Worm (Caenorhabditis elegans): ENCODE results near the gene R10E11.6.

R10E11.6 gene

DNA sequence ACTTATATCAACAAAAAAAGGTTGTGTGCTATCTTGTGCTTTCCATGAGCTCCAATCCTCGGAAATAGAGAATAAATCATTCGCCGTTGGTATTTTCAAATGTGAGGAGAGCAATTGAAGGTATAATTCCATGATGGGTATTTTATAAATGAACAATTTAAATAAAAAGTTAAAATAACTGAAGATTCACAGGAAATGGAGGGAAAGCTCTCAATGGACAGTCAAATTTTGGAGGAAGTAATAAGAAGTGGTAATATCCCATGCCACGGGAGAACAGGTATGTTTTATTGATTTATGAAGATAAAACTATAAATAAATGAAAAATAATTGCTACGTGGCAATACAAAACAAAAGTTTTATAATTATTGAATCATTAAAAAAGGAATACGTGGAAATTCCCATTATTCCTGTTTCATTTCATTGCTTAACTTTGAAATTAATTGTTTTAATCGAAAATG is 356 bp downstream of the R10E11.6 start:
- TF ChIP-seq ztf-29 (GFP tag; IDR thresholded peaks at IDR 0.05) (no peak), med-1 (GFP tag; optimal IDR thresholded peaks at IDR 0.05; ENCODE audit: insufficient read depth) (no peak), flt-1 (GFP tag; IDR thresholded peaks at IDR 0.05) (no peak), T22C8.4 (GFP tag; IDR thresholded peaks at IDR 0.05) (no peak)

DNA sequence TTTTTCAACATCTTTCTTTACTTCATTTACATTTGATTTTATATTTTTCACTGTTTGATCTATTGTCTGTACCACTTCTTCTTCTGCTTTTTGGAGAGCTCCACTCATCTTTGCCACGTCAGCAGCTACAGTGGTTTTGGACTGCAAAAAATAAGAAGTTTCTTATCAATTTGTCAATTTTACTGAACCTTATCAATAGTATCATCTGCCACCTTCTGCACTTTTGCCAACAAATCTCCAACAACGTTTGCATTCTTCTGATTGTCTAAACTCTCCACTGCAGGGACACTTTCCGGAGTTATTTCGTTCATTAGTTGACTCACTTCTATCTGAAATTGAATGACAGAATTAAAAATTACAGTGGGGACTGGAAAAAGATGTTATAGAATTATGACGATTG is 4.0 kb downstream of the R10E11.6 start:
- TF ChIP-seq med-1 (GFP tag; optimal IDR thresholded peaks at IDR 0.05; ENCODE audit: insufficient read depth): no peak
- no peak for TF ChIP-seq cog-1 (tag; optimal IDR thresholded peaks at IDR 0.05)
- TF ChIP-seq ref-1 (GFP tag; conservative IDR thresholded peaks at IDR 0.05): no peak
- TF ChIP-seq klf-2 (GFP tag; conservative IDR thresholded peaks at IDR 0.05): no peak
- TF ChIP-seq flt-1 (GFP tag; IDR thresholded peaks at IDR 0.05): no peak
- no peak for TF ChIP-seq ztf-29 (GFP tag; IDR thresholded peaks at IDR 0.05)
- TF ChIP-seq ztf-23 (GFP tag; IDR thresholded peaks at IDR 0.05): no peak

DNA sequence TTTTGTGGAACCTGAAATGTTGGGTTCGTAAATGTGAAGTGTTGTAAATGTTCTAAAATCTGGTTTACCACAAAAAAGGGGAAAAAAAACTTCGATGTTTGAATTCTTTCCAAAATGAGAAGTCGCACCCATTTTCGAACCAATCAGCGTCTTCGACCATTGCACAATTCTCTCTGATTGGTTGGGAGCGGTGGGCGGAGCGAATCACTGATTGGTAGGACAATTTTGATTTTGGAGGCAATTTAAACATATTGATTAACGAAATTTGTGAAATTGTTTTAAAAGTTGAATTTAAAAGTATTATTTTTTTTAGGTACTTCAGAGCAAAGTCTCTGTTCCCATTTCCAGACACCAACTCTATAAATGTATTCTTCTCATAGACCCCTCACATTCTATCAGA is 6.3 kb downstream of the R10E11.6 start:
- TF ChIP-seq med-1 (GFP tag; optimal IDR thresholded peaks at IDR 0.05; ENCODE audit: insufficient read depth): no peak
- TF ChIP-seq ztf-23 (GFP tag; IDR thresholded peaks at IDR 0.05): no peak
- TF ChIP-seq flt-1 (GFP tag; IDR thresholded peaks at IDR 0.05): no peak
- no peak for TF ChIP-seq cog-1 (tag; optimal IDR thresholded peaks at IDR 0.05)
- TF ChIP-seq tab-1 (GFP tag; IDR thresholded peaks at IDR 0.05): no peak
- no peak for TF ChIP-seq ref-1 (GFP tag; conservative IDR thresholded peaks at IDR 0.05)
- TF ChIP-seq ztf-29 (GFP tag; IDR thresholded peaks at IDR 0.05): no peak
- no peak for TF ChIP-seq klf-2 (GFP tag; conservative IDR thresholded peaks at IDR 0.05)
- TF ChIP-seq T22C8.4 (GFP tag; IDR thresholded peaks at IDR 0.05): no peak

DNA sequence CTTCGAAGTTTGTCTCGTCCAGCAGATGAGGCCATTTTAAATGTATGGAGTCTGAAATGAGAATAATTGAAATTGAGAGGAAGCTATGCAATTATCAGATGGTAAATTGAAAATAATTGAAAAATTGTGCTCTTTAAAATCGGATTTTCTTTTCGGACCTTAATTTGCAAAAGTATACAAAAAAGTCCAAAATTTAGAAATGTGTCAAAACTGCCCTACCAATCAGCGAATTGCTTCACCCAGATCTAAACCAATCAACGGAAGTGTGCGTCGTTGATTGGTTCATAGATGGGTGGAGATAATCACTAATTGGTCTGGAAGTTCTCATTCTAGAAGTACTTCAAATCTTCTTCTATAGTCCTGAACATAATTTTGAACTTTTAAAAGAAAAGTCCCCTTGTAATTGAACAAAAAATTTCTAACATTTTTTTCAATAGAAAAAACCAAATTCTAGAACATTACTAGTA is 6.8 kb downstream of the R10E11.6 start, which contains the start of gene R10E11.5:
Gene R10E11.5, minus strand, starts transcription at position 51 of the 467 bp plus-strand sequence.
- TF ChIP-seq T22C8.4 (GFP tag; IDR thresholded peaks at IDR 0.05): no peak
- TF ChIP-seq klf-2 (GFP tag; conservative IDR thresholded peaks at IDR 0.05): no peak
- no peak for TF ChIP-seq ref-1 (GFP tag; conservative IDR thresholded peaks at IDR 0.05)

DNA sequence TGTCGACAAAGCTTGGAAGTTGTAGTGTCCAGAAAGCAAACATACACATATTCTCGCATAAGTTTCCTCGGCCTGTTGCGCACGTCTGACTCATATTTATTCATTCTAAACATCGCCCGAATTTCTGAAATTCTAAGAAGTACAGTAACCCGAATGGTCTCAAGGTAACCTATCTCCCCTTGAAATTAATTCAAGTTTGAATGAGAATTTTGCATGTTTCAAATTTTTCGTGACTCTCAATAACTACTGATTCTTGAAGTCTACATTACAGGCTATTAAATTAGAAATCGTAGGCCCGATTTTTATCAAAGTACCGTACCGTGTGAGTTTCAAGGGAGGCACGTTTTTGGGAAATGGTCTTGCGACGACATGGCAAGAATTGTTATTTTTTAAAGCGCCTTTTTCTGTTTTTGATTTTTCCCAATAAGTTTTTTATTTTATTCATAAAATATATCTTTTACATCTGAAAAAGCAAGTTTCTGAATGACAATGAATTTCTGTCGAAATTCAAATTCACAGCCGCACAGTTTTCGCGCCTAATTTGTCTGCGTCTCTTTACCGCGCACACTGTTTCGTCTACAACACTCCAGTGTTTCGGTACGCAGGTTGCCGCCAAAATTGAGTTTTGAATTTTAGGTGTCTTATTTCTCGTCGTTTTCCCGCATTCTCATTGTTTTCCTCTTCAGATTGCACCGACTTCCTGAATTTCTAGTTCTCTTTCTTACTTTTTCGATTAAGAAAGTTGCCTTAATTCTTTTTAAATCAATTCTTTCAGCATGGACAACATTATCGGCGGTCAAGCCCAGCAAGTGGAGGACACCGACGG is 11.0 kb downstream of the R10E11.6 start, which contains the start of the genes R10E11.9 and mcm-6:
Gene R10E11.9, minus strand, starts transcription at position 51 of the 826 bp plus-strand sequence.
Gene mcm-6, plus strand, starts transcription at position 776 of the 826 bp plus-strand sequence.
- TF ChIP-seq tab-1 (GFP tag; IDR thresholded peaks at IDR 0.05) (no peak), ref-1 (GFP tag; conservative IDR thresholded peaks at IDR 0.05) (no peak), T22C8.4 (GFP tag; IDR thresholded peaks at IDR 0.05) (no peak), klf-2 (GFP tag; conservative IDR thresholded peaks at IDR 0.05) (no peak), cog-1 (tag; optimal IDR thresholded peaks at IDR 0.05) (no peak), med-1 (GFP tag; optimal IDR thresholded peaks at IDR 0.05; ENCODE audit: insufficient read depth) (no peak), ztf-29 (GFP tag; IDR thresholded peaks at IDR 0.05) (no peak), ztf-23 (GFP tag; IDR thresholded peaks at IDR 0.05) (no peak), flt-1 (GFP tag; IDR thresholded peaks at IDR 0.05) (no peak)

DNA sequence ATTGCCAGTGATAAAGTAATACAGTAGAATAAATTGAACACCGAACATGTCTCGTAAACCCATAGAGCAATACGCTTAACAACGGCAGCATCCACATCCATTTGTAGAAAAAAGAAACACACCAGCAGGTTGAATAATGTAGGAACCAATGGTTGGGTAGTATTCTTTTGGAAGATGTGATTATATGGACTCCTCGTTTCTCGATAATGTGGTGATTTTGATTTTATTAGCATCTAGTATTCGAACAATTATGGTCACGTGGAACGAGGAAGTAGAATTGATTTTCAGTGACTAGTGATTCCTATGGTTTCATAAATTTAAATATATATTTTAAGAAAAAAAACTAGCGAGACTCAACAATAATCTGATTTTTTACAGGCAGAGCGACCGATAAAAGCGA is 13.6 kb downstream of the R10E11.6 start, which contains the start of gene srxa-10:
Gene srxa-10, minus strand, starts transcription at position 101 of the 400 bp plus-strand sequence.
- no peak for TF ChIP-seq med-1 (GFP tag; optimal IDR thresholded peaks at IDR 0.05; ENCODE audit: insufficient read depth)
- no peak for TF ChIP-seq T22C8.4 (GFP tag; IDR thresholded peaks at IDR 0.05)
- TF ChIP-seq cog-1 (tag; optimal IDR thresholded peaks at IDR 0.05): no peak
- TF ChIP-seq ztf-23 (GFP tag; IDR thresholded peaks at IDR 0.05): no peak
- TF ChIP-seq ref-1 (GFP tag; conservative IDR thresholded peaks at IDR 0.05): no peak
- TF ChIP-seq klf-2 (GFP tag; conservative IDR thresholded peaks at IDR 0.05): no peak
- no peak for TF ChIP-seq flt-1 (GFP tag; IDR thresholded peaks at IDR 0.05)
- TF ChIP-seq ztf-29 (GFP tag; IDR thresholded peaks at IDR 0.05): no peak

DNA sequence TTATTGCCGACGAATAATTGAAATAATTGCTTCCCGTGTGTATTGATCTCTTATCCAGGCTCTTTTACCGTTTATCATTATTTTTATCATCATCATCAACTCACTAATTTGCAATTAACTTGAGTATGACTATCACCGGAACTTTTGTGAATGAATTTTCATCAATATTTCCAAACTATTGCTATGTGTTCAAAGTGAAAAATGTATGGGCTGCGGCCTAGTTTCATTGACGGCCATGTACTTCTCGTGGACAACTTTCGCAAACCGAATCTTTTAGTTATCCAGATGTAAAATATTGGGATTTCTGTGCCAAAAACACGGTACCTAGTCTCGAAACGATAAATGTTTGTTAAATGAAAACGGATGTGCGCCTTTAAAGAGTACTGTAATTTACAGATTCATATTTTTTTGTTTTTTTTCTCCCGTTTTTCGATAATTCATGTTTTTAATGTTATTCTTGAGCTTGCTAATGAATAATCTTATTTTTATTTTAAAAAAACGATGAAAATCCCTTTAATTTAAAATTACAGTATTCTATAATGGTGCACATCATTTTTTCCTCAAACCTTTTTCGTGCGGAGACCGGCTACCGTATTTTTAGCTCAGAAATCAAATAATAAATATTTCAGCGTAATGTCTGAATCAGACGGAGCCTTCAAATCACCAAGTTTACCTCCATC is 15.8 kb downstream of the R10E11.6 start, which contains the start of gene ZK632.2:
Gene ZK632.2, plus strand, starts transcription at position 630 of the 680 bp plus-strand sequence.
- TF ChIP-seq klf-2 (GFP tag; conservative IDR thresholded peaks at IDR 0.05) (no peak), cog-1 (tag; optimal IDR thresholded peaks at IDR 0.05) (no peak), ref-1 (GFP tag; conservative IDR thresholded peaks at IDR 0.05) (no peak), flt-1 (GFP tag; IDR thresholded peaks at IDR 0.05) (no peak), med-1 (GFP tag; optimal IDR thresholded peaks at IDR 0.05; ENCODE audit: insufficient read depth) (no peak), T22C8.4 (GFP tag; IDR thresholded peaks at IDR 0.05) (no peak), tab-1 (GFP tag; IDR thresholded peaks at IDR 0.05) (no peak), ztf-29 (GFP tag; IDR thresholded peaks at IDR 0.05) (no peak), ztf-23 (GFP tag; IDR thresholded peaks at IDR 0.05) (no peak)

DNA sequence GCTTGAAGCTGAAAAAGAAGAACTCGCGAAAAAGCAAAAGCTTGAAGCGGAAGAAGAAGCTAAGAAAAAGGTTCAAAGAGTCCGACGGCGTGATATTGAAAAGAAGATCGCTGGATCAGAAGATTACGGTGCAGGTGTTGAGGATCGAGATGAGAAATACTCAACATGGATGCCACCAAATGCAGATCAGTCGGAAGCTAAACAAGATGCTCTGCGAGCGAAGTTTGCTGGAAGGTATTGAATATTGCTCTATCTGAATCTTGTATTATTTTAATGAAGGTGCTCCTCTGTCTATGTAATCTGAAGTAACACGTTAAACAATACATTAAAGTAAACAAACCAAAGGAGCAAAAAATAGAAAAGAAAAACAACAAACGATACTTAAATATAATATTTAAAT is 19.2 kb downstream of the R10E11.6 start:
- TF ChIP-seq ref-1 (GFP tag; conservative IDR thresholded peaks at IDR 0.05) (no peak), med-1 (GFP tag; optimal IDR thresholded peaks at IDR 0.05; ENCODE audit: insufficient read depth) (no peak)

DNA sequence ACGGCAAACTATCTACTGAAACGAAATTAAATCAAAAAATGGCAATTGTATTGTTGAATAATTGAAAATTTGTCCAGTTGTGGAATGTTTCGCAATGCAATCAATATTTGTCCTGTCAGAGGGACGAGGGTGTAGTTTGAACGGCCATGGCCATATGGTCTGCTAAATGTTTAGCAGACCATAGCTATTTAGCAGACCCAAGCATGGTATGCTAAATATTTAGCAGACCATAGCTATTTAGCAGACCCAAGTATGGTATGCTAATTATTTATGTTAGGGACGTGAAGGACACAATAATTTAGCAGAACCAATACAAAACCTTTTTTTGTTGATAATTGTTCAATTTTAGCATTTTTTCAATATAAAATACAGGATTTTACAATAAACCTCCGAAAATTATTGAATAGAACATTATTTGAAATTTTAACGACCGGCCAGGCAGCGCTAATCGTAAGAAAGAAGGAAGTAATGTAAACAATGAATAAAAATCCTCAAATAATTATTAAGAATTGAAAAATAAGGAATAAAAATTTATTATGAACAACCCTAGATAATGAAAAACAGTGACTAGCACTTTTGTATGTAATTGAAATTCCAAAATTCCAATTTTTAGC is 22.3 kb downstream of the R10E11.6 start, which contains the start of gene riok-3:
Gene riok-3, minus strand, starts transcription at position 15 of the 614 bp plus-strand sequence.
- TF ChIP-seq ztf-29 (GFP tag; IDR thresholded peaks at IDR 0.05) (no peak), T22C8.4 (GFP tag; IDR thresholded peaks at IDR 0.05) (no peak), flt-1 (GFP tag; IDR thresholded peaks at IDR 0.05) (no peak), klf-2 (GFP tag; conservative IDR thresholded peaks at IDR 0.05) (no peak), ztf-23 (GFP tag; IDR thresholded peaks at IDR 0.05) (no peak), med-1 (GFP tag; optimal IDR thresholded peaks at IDR 0.05; ENCODE audit: insufficient read depth) (no peak), ref-1 (GFP tag; conservative IDR thresholded peaks at IDR 0.05) (no peak), tab-1 (GFP tag; IDR thresholded peaks at IDR 0.05) (no peak), cog-1 (tag; optimal IDR thresholded peaks at IDR 0.05) (no peak)
